Worm (Caenorhabditis elegans): ENCODE data around the gene dhs-5.

Gene dhs-5

ce11 chrII:5447381-5447780, 6.3 kb upstream of the dhs-5 start, which contains the start of gene cex-1:
TSS of gene cex-1 (plus strand) at chrII:5447681.
- no peak for TF ChIP-seq ztf-29 (GFP tag; IDR thresholded peaks at IDR 0.05)
- no peak for TF ChIP-seq ref-1 (GFP tag; conservative IDR thresholded peaks at IDR 0.05)
- TF ChIP-seq klf-2 (GFP tag; conservative IDR thresholded peaks at IDR 0.05) = no peak
- TF ChIP-seq cog-1 (tag; optimal IDR thresholded peaks at IDR 0.05) = no peak
- TF ChIP-seq flt-1 (GFP tag; IDR thresholded peaks at IDR 0.05) = no peak
- no peak for TF ChIP-seq ztf-23 (GFP tag; IDR thresholded peaks at IDR 0.05)
- no peak for TF ChIP-seq tab-1 (GFP tag; IDR thresholded peaks at IDR 0.05)
- no peak for TF ChIP-seq T22C8.4 (GFP tag; IDR thresholded peaks at IDR 0.05)
- no peak for TF ChIP-seq med-1 (GFP tag; optimal IDR thresholded peaks at IDR 0.05; ENCODE audit: insufficient read depth)

- TF ChIP-seq T22C8.4 (GFP tag; IDR thresholded peaks at IDR 0.05) (no peak), flt-1 (GFP tag; IDR thresholded peaks at IDR 0.05) (no peak), med-1 (GFP tag; optimal IDR thresholded peaks at IDR 0.05; ENCODE audit: insufficient read depth) (no peak), ref-1 (GFP tag; conservative IDR thresholded peaks at IDR 0.05) (no peak), cog-1 (tag; optimal IDR thresholded peaks at IDR 0.05) (no peak), tab-1 (GFP tag; IDR thresholded peaks at IDR 0.05) (no peak), ztf-29 (GFP tag; IDR thresholded peaks at IDR 0.05) (no peak), klf-2 (GFP tag; conservative IDR thresholded peaks at IDR 0.05) (no peak)
Measured at ce11 chrII:5449219-5449618, 4.4 kb upstream of the dhs-5 start.

ce11 chrII:5449620-5450019, 4.0 kb upstream of the dhs-5 start:
- TF ChIP-seq flt-1 (GFP tag; IDR thresholded peaks at IDR 0.05) (no peak), tab-1 (GFP tag; IDR thresholded peaks at IDR 0.05) (no peak), med-1 (GFP tag; optimal IDR thresholded peaks at IDR 0.05; ENCODE audit: insufficient read depth) (no peak), klf-2 (GFP tag; conservative IDR thresholded peaks at IDR 0.05) (no peak), T22C8.4 (GFP tag; IDR thresholded peaks at IDR 0.05) (no peak), cog-1 (tag; optimal IDR thresholded peaks at IDR 0.05) (no peak), ztf-29 (GFP tag; IDR thresholded peaks at IDR 0.05) (no peak), ztf-23 (GFP tag; IDR thresholded peaks at IDR 0.05) (no peak), ref-1 (GFP tag; conservative IDR thresholded peaks at IDR 0.05) (no peak)

ce11 chrII:5451278-5451677, 2.4 kb upstream of the dhs-5 start:
- TF ChIP-seq med-1 (GFP tag; optimal IDR thresholded peaks at IDR 0.05; ENCODE audit: insufficient read depth) = no peak
- no peak for TF ChIP-seq ztf-23 (GFP tag; IDR thresholded peaks at IDR 0.05)
- TF ChIP-seq cog-1 (tag; optimal IDR thresholded peaks at IDR 0.05) = no peak
- no peak for TF ChIP-seq tab-1 (GFP tag; IDR thresholded peaks at IDR 0.05)
- TF ChIP-seq ref-1 (GFP tag; conservative IDR thresholded peaks at IDR 0.05) = no peak
- no peak for TF ChIP-seq ztf-29 (GFP tag; IDR thresholded peaks at IDR 0.05)
- no peak for TF ChIP-seq flt-1 (GFP tag; IDR thresholded peaks at IDR 0.05)
- TF ChIP-seq T22C8.4 (GFP tag; IDR thresholded peaks at IDR 0.05) = no peak

- TF ChIP-seq ztf-29 (GFP tag; IDR thresholded peaks at IDR 0.05) = no peak
- TF ChIP-seq klf-2 (GFP tag; conservative IDR thresholded peaks at IDR 0.05) = no peak
- no peak for TF ChIP-seq T22C8.4 (GFP tag; IDR thresholded peaks at IDR 0.05)
- TF ChIP-seq cog-1 (tag; optimal IDR thresholded peaks at IDR 0.05) = no peak
- no peak for TF ChIP-seq ztf-23 (GFP tag; IDR thresholded peaks at IDR 0.05)
- TF ChIP-seq tab-1 (GFP tag; IDR thresholded peaks at IDR 0.05) = no peak
- no peak for TF ChIP-seq ref-1 (GFP tag; conservative IDR thresholded peaks at IDR 0.05)
Measured at ce11 chrII:5455650-5456355, 2.2 kb downstream of the dhs-5 start, which contains the start of gene daz-1. TSS of gene daz-1 (plus strand) at chrII:5456305.

ce11 chrII:5458683-5459410, 5.2 kb downstream of the dhs-5 start:
- TF ChIP-seq flt-1 (GFP tag; IDR thresholded peaks at IDR 0.05) (no peak), ztf-29 (GFP tag; IDR thresholded peaks at IDR 0.05) (no peak), med-1 (GFP tag; optimal IDR thresholded peaks at IDR 0.05; ENCODE audit: insufficient read depth) (no peak)

ce11 chrII:5459534-5459933, 5.9 kb downstream of the dhs-5 start:
- TF ChIP-seq ztf-29 (GFP tag; IDR thresholded peaks at IDR 0.05) (no peak), cog-1 (tag; optimal IDR thresholded peaks at IDR 0.05) (no peak), ref-1 (GFP tag; conservative IDR thresholded peaks at IDR 0.05) (no peak), med-1 (GFP tag; optimal IDR thresholded peaks at IDR 0.05; ENCODE audit: insufficient read depth) (no peak), ztf-23 (GFP tag; IDR thresholded peaks at IDR 0.05) (no peak), klf-2 (GFP tag; conservative IDR thresholded peaks at IDR 0.05) (no peak), T22C8.4 (GFP tag; IDR thresholded peaks at IDR 0.05) (no peak), flt-1 (GFP tag; IDR thresholded peaks at IDR 0.05) (no peak), tab-1 (GFP tag; IDR thresholded peaks at IDR 0.05) (no peak)

ce11 chrII:5460911-5461310, 7.3 kb downstream of the dhs-5 start:
- TF ChIP-seq cog-1 (tag; optimal IDR thresholded peaks at IDR 0.05) (peak; percentile 16), ref-1 (GFP tag; conservative IDR thresholded peaks at IDR 0.05) (no peak), tab-1 (GFP tag; IDR thresholded peaks at IDR 0.05) (no peak), T22C8.4 (GFP tag; IDR thresholded peaks at IDR 0.05) (peak; percentile 72)

ce11 chrII:5463692-5464300, 10.1 kb downstream of the dhs-5 start:
- no peak for TF ChIP-seq cog-1 (tag; optimal IDR thresholded peaks at IDR 0.05)
- TF ChIP-seq ztf-29 (GFP tag; IDR thresholded peaks at IDR 0.05) = no peak
- TF ChIP-seq klf-2 (GFP tag; conservative IDR thresholded peaks at IDR 0.05) = no peak
- TF ChIP-seq ztf-23 (GFP tag; IDR thresholded peaks at IDR 0.05) = no peak
- TF ChIP-seq flt-1 (GFP tag; IDR thresholded peaks at IDR 0.05) = no peak
- no peak for TF ChIP-seq tab-1 (GFP tag; IDR thresholded peaks at IDR 0.05)
- no peak for TF ChIP-seq ref-1 (GFP tag; conservative IDR thresholded peaks at IDR 0.05)
- no peak for TF ChIP-seq med-1 (GFP tag; optimal IDR thresholded peaks at IDR 0.05; ENCODE audit: insufficient read depth)
- TF ChIP-seq T22C8.4 (GFP tag; IDR thresholded peaks at IDR 0.05) = no peak
